Fruit fly (Drosophila melanogaster): Measurements from ENCODE around the gene Mst36Fa.

Gene Mst36Fa

DNA sequence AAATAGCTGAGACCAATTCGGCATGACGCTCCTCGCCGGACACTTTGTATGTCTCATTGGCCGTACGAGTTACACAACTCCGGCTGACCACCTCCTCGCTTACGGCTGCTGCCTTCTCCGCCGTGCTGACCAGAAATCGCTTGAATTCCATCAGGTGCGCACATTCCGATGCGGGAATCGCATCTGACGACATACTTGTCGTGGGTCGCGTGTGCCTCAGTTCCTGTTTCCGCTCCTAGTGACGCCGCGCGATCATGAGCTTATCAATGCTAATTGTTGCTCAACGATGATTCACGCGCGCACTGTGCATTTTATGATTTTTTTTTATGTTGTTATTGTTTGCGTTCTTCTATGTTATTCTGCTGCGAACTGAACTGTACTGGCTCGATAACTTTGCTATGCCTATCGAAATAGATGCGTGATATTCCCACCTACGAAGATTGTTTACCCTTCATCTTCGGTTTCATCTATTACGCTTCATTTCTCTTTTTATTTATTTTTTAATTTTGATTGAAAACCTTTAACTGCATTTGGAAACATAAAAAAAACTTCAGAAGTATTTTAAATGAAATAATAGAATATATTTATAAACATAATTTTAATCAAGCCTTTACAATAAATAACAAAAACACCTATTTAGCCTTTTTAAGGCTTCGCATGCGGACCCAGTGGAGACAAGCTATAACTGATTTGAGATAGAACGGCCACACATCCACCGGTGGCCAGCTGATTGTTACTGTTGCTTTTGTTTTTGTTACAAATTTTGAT lies 26.1 kb upstream of the Mst36Fa start, which contains the start of the genes CG10376 and CG10343 (continued):
- TF ChIP-seq pzg (GFP tag; optimal IDR thresholded peaks at IDR 0.05) (peak; percentile 52), CG4820 (GFP tag; optimal IDR thresholded peaks at IDR 0.05) (peak; percentile 81), Six4 (GFP tag; optimal IDR thresholded peaks at IDR 0.05) (peak; percentile 74), stwl (tag; optimal IDR thresholded peaks at IDR 0.05) (peak; percentile 68), lola (GFP tag; optimal IDR thresholded peaks at IDR 0.05) (peak in 2 of 3 experiments; percentile 94 to 98), jing (GFP tag; optimal IDR thresholded peaks at IDR 0.05) (peak; percentile 40), CG6791 (GFP tag; IDR thresholded peaks at IDR 0.05; ENCODE audit: partially characterized antibody) (peak; percentile 78), Gug (GFP tag; IDR thresholded peaks at IDR 0.05) (peak; percentile 86), tin (GFP tag; optimal IDR thresholded peaks at IDR 0.05) (peak; percentile 84), zen (tag; optimal IDR thresholded peaks at IDR 0.05) (peak; percentile 90), Dfd (GFP tag; optimal IDR thresholded peaks at IDR 0.05) (peak; percentile 21 to 90), CG7928 (GFP tag; optimal IDR thresholded peaks at IDR 0.05) (peak; percentile 50), ewg (GFP tag; optimal IDR thresholded peaks at IDR 0.05) (peak; percentile 79), CG1832 (GFP tag; optimal IDR thresholded peaks at IDR 0.05) (no peak), repo (GFP tag; optimal IDR thresholded peaks at IDR 0.05) (no peak), CkIIα-i1 (GFP tag; IDR thresholded peaks at IDR 0.05) (no peak), MESR4 (GFP tag; optimal IDR thresholded peaks at IDR 0.05) (peak; percentile 65), CG7556 (GFP tag; optimal IDR thresholded peaks at IDR 0.05) (peak; percentile 85), CG12769 (tag; optimal IDR thresholded peaks at IDR 0.05) (no peak), fd3F (GFP tag; optimal IDR thresholded peaks at IDR 0.05) (peak; percentile 90), amos (GFP tag; IDR thresholded peaks at IDR 0.05; ENCODE audit: partially characterized antibody) (no peak), exex (tag; optimal IDR thresholded peaks at IDR 0.05) (peak; percentile 68), CG12299 (tag; optimal IDR thresholded peaks at IDR 0.05) (peak; percentile 87), wek (GFP tag; optimal IDR thresholded peaks at IDR 0.05) (peak; percentile 35), CG8944 (GFP tag; optimal IDR thresholded peaks at IDR 0.05) (peak; percentile 49), knrl (GFP tag; IDR thresholded peaks at IDR 0.05; ENCODE audit: partially characterized antibody) (peak; percentile 39; the same call in 1 of the 3 replicates), pb (GFP tag; optimal IDR thresholded peaks at IDR 0.05) (no peak), CG6175 (GFP tag; IDR thresholded peaks at IDR 0.05) (peak; percentile 33; the same call in 1 of the 3 replicates), en (GFP tag; optimal IDR thresholded peaks at IDR 0.05) (no peak), CG9797 (GFP tag; optimal IDR thresholded peaks at IDR 0.05) (peak; percentile 92), Med (GFP tag) (peak; percentile 89), her (GFP tag; optimal IDR thresholded peaks at IDR 0.05) (no peak), Elba2 (GFP tag; optimal IDR thresholded peaks at IDR 0.05) (peak; percentile 43), CG1603 (tag; optimal IDR thresholded peaks at IDR 0.05) (peak; percentile 31), p53 (GFP tag; optimal IDR thresholded peaks at IDR 0.05) (peak; percentile 34), HLHmδ (GFP tag; optimal IDR thresholded peaks at IDR 0.05) (no peak), Fer2 (tag; optimal IDR thresholded peaks at IDR 0.05) (peak; percentile 88), ap (GFP tag; IDR thresholded peaks at IDR 0.05) (peak; percentile 64), CG6272 (GFP tag; IDR thresholded peaks at IDR 0.05) (peak; percentile 92), gcm (GFP tag; optimal IDR thresholded peaks at IDR 0.05) (peak; percentile 80), CG10565 (GFP tag; optimal IDR thresholded peaks at IDR 0.05) (no peak), pnt (GFP tag; optimal IDR thresholded peaks at IDR 0.05) (peak; percentile 60), CG10959 (GFP tag; IDR thresholded peaks at IDR 0.05) (peak; percentile 48; the same call in 1 of the 2 replicates), slbo (GFP tag; IDR thresholded peaks at IDR 0.05) (peak; percentile 93), CG9817 (tag; optimal IDR thresholded peaks at IDR 0.05) (peak; percentile 96), sima (GFP tag; optimal IDR thresholded peaks at IDR 0.05) (no peak), CG8359 (GFP tag; optimal IDR thresholded peaks at IDR 0.05; ENCODE audit: borderline replicate concordance) (peak; percentile 42), CG2875 (GFP tag; optimal IDR thresholded peaks at IDR 0.05) (peak; percentile 52)

All from whole organism, embryonic.